Worm (Caenorhabditis elegans) whole organism, mixed stage, embryonic: ENCODE measurements around the gene sri-31.

Experiments used
- flh-1 ChIP-seq: fragments of 200-800 bp; sonication (Bioruptor generic); optimal IDR thresholded peaks from 2 replicates; lab custom pipeline; 2018; ENCODE audit warnings: mild to moderate bottlenecking, missing genetic modification characterization, moderate library complexity, missing compliant biosample characterization
- lsy-2 ChIP-seq: fragments of 150-350 bp; optimal IDR thresholded peaks from 2 replicates; lab custom pipeline; 2014; ENCODE audit warnings: missing biosample characterization, missing genetic modification characterization
- nhr-12 ChIP-seq: fragments of 150-350 bp; optimal IDR thresholded peaks from 2 replicates; lab custom pipeline; 2014; ENCODE audit warnings: missing biosample characterization, missing genetic modification characterization
- nhr-237 ChIP-seq: fragments of 150-350 bp; optimal IDR thresholded peaks from 2 replicates; lab custom pipeline; 2014; ENCODE audit warnings: missing biosample characterization, missing genetic modification characterization
- nhr-76 ChIP-seq: sonication (generic microtip); optimal IDR thresholded peaks from 2 replicates; lab custom pipeline; 2017; ENCODE audit warnings: missing biosample characterization, missing genetic modification characterization
- snpc-4 ChIP-seq: fragments of 150-350 bp; optimal IDR thresholded peaks from 2 replicates; lab custom pipeline; 2014; ENCODE audit warnings: missing biosample characterization, missing genetic modification characterization
- unc-39 ChIP-seq: fragments of 150-350 bp; optimal IDR thresholded peaks from 2 replicates; lab custom pipeline; 2014; ENCODE audit warnings: missing biosample characterization, missing genetic modification characterization
- unc-62 ChIP-seq: fragments of 150-350 bp; optimal IDR thresholded peaks from 2 replicates; lab custom pipeline; 2014; ENCODE audit warnings: missing biosample characterization, missing genetic modification reagents, missing genetic modification characterization

DNA sequence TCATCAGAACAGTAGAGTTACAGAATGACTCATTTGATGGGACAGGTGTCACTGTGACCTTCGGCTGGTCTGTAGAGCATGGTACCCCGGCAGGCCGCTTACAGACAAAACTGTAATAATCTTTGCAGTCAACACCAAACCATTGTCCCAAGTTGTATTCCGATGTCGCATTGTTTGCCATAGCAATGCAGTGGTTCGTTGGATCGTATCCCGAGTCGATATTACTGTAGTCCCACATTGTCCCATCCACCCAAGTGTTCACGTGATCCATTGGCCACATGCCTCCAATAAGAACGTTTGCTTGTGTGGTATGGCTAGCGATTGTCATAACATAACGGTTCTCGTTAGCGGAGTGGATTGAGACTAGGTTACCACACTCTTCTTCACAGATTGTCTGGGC is 29.9 kb upstream of the sri-31 start:
- TF ChIP-seq lsy-2: no peak
- no peak for TF ChIP-seq unc-62
- no peak for TF ChIP-seq snpc-4
- no peak for TF ChIP-seq nhr-76 (tag; lab: Kevin White, UChicago)
- TF ChIP-seq nhr-237 (tag; lab: Kevin White, UChicago): no peak
- TF ChIP-seq nhr-12 (tag; lab: Kevin White, UChicago): no peak
- TF ChIP-seq flh-1: no peak
- TF ChIP-seq unc-39: no peak
